Worm (Caenorhabditis elegans) whole organism, L4 larva: ENCODE data around the gene clec-262.

Source experiments
- ZK546.5 ChIP-seq, 2 experiments: sonication (generic microtip); optimal IDR thresholded peaks; 2 replicates each; lab custom pipeline; 2017; ENCODE audit warnings: missing biosample characterization in 2 of 2, missing genetic modification characterization in 2 of 2
- ceh-44 ChIP-seq: fragments of 200-800 bp; sonication (Bioruptor generic); IDR thresholded peaks from 2 replicates; pipeline ENCODE4 v1.3.6; 2022; ENCODE audit warnings: missing genetic modification reagents, missing genetic modification characterization, missing compliant biosample characterization
- zag-1 ChIP-seq: fragments of 150-350 bp; optimal IDR thresholded peaks from 2 replicates; lab custom pipeline; 2014; ENCODE audit warnings: missing biosample characterization, missing genetic modification characterization

DNA sequence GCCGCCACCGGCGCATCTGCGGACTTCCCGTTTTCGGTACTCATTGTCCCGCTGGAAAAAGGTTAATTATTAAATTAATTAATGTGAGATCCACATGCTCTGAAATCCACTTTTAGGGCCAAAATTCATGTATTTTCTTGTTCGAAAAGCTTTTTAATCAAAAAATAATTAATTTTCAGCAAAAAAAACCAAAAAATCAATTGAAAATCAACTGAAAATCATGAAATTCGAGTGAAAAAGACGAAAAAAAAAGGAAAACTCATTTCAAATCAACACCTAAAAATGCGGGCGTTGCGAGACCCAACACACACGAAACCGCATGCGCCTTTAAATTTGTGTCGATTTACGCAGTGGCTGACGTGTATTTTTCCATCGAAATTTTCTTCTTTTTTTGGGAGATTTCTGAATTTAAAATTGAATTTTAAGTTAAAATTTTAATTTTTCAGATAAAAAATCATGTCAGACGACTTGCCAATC is 41.9 kb upstream of the clec-262 start, which contains the start of the genes prmt-1 and cdkr-3:
- no peak for TF ChIP-seq zag-1
- no peak for TF ChIP-seq ZK546.5 (tag; optimal IDR thresholded peaks at IDR 0.05; lab: Kevin White, UChicago)
- TF ChIP-seq ceh-44 (GFP tag; lab: Robert Waterston, UW) = no peak
